Worm (Caenorhabditis elegans) whole organism, L4 larva: Measurements from ENCODE around the gene clec-222.
A peak's percentile ranks its signal among the peaks of the same experiment; 100 is the strongest.

Experiments
- F10B5.3 ChIP-seq: sonication (generic microtip); optimal IDR thresholded peaks from 2 replicates; lab custom pipeline; 2016; ENCODE audit warnings: mild to moderate bottlenecking, missing genetic modification characterization, missing compliant biosample characterization
- T26A8.4 ChIP-seq: fragments of 200-800 bp; sonication (Bioruptor generic); IDR thresholded peaks from 2 replicates; pipeline ENCODE4 v1.3.6; 2022; ENCODE audit warnings: missing genetic modification characterization, missing compliant biosample characterization
- Y48G9A.11 ChIP-seq: fragments of 200-800 bp; sonication (Bioruptor generic); IDR thresholded peaks from 2 replicates; pipeline ENCODE4 v1.3.6; 2022; ENCODE audit warnings: missing genetic modification reagents, missing genetic modification characterization, missing compliant biosample characterization
- aha-1 ChIP-seq: fragments of 150-350 bp; peaks from one replicate; lab custom pipeline; 2014; ENCODE audit warnings: missing biosample characterization, missing genetic modification characterization
- ama-1 ChIP-seq: fragments of 150-350 bp; optimal IDR thresholded peaks from 2 replicates; lab custom pipeline; 2014; ENCODE audit warnings: inconsistent platforms, mixed read lengths
- ceh-20 ChIP-seq: fragments of 200-800 bp; sonication (Bioruptor generic); IDR thresholded peaks from 2 replicates; pipeline ENCODE4 v1.3.6; 2022; ENCODE audit warnings: missing genetic modification reagents, missing genetic modification characterization, missing compliant biosample characterization
- ceh-32 ChIP-seq: sonication (generic microtip); optimal IDR thresholded peaks from 2 replicates; lab custom pipeline; 2016; ENCODE audit warnings: mild to moderate bottlenecking, missing genetic modification characterization, missing compliant biosample characterization; ENCODE audit not compliant: poor library complexity
- ctbp-1 ChIP-seq: fragments of 200-800 bp; sonication (Bioruptor generic); IDR thresholded peaks from 2 replicates; pipeline ENCODE4 v1.3.6; 2022; ENCODE audit warnings: missing genetic modification reagents, missing genetic modification characterization, missing compliant biosample characterization
- daf-16 ChIP-seq, 3 experiments: sonication (generic microtip); optimal IDR thresholded peaks; 2 replicates each; lab custom pipeline; 2016 to 2017; ENCODE audit warnings: missing genetic modification characterization in 3 of 3, missing genetic modification reagents in 3 of 3, mild to moderate bottlenecking in 2 of 3, missing compliant biosample characterization in 2 of 3, missing biosample characterization in 1 of 3, moderate library complexity in 1 of 3
- daf-8 ChIP-seq: fragments of 200-800 bp; sonication (Bioruptor generic); IDR thresholded peaks from 2 replicates; pipeline ENCODE4 v1.3.6; 2022; ENCODE audit warnings: missing genetic modification characterization, missing compliant biosample characterization
- dmd-6 ChIP-seq: fragments of 200-800 bp; sonication (Bioruptor generic); IDR thresholded peaks from 2 replicates; pipeline ENCODE4 v1.3.6; 2022; ENCODE audit warnings: missing genetic modification reagents, missing genetic modification characterization, missing compliant biosample characterization
- dpl-1 ChIP-seq: fragments of 150-350 bp; optimal IDR thresholded peaks from 2 replicates; lab custom pipeline; 2014; ENCODE audit warnings: missing biosample characterization, missing genetic modification reagents, missing genetic modification characterization
- duxl-1 ChIP-seq: sonication (generic microtip); optimal IDR thresholded peaks from 2 replicates; lab custom pipeline; 2016; ENCODE audit warnings: mild to moderate bottlenecking, missing genetic modification characterization, moderate library complexity, missing compliant biosample characterization; ENCODE audit not compliant: poor library complexity
- dve-1 ChIP-seq: sonication (generic microtip); optimal IDR thresholded peaks from 2 replicates; lab custom pipeline; 2017; ENCODE audit warnings: antibody characterized with exemption, mild to moderate bottlenecking, missing genetic modification characterization, missing compliant biosample characterization; ENCODE audit not compliant: insufficient read depth
- fkh-10 ChIP-seq: fragments of 150-350 bp; optimal IDR thresholded peaks from 2 replicates; lab custom pipeline; 2014; ENCODE audit warnings: missing biosample characterization, missing genetic modification reagents, missing genetic modification characterization
- hlh-11 ChIP-seq: fragments of 200-800 bp; sonication (Bioruptor generic); optimal IDR thresholded peaks from 2 replicates; lab custom pipeline; 2018; ENCODE audit warnings: mild to moderate bottlenecking, missing genetic modification characterization, missing compliant biosample characterization
- hlh-30 ChIP-seq: sonication (generic microtip); optimal IDR thresholded peaks from 2 replicates; lab custom pipeline; 2017; ENCODE audit warnings: antibody characterized with exemption, mild to moderate bottlenecking, missing genetic modification characterization, missing compliant biosample characterization; ENCODE audit not compliant: insufficient read depth
- hmg-1.1 ChIP-seq: fragments of 200-800 bp; sonication (Bioruptor generic); IDR thresholded peaks from 2 replicates; pipeline ENCODE4 v1.3.6; 2022; ENCODE audit warnings: missing genetic modification reagents, missing genetic modification characterization, missing compliant biosample characterization
- jun-1 ChIP-seq: fragments of 150-350 bp; optimal IDR thresholded peaks from 2 replicates; lab custom pipeline; 2014; ENCODE audit warnings: missing biosample characterization, missing genetic modification reagents, missing genetic modification characterization
- lim-7 ChIP-seq: fragments of 200-800 bp; sonication (Bioruptor generic); IDR thresholded peaks from 2 replicates; pipeline ENCODE4 v1.3.6; 2022; ENCODE audit warnings: missing genetic modification characterization, missing compliant biosample characterization
- lin-13 ChIP-seq: fragments of 150-350 bp; optimal IDR thresholded peaks from 2 replicates; lab custom pipeline; 2014; ENCODE audit warnings: missing biosample characterization, missing genetic modification reagents, missing genetic modification characterization
- lin-29 ChIP-seq: fragments of 200-800 bp; sonication (Bioruptor generic); IDR thresholded peaks from 2 replicates; pipeline ENCODE4 v1.3.6; 2022; ENCODE audit warnings: missing genetic modification reagents, missing genetic modification characterization, missing compliant biosample characterization
- lin-38 ChIP-seq: fragments of 200-800 bp; sonication (Bioruptor generic); IDR thresholded peaks from 2 replicates; pipeline ENCODE4 v1.3.6; 2022; ENCODE audit warnings: missing genetic modification reagents, missing genetic modification characterization, missing compliant biosample characterization
- lsy-2 ChIP-seq, 2 experiments: fragments of 150-350 bp in 1 of 2; sonication (generic microtip) in 1 of 2; optimal IDR thresholded peaks; 2 replicates each; lab custom pipeline; 2014 to 2017; ENCODE audit warnings: missing biosample characterization in 2 of 2, missing genetic modification characterization in 2 of 2
- mxl-3 ChIP-seq: fragments of 200-800 bp; sonication (Bioruptor generic); optimal IDR thresholded peaks from 2 replicates; lab custom pipeline; 2018; ENCODE audit warnings: mild to moderate bottlenecking, missing genetic modification characterization, missing compliant biosample characterization
- nhr-102 ChIP-seq: sonication (generic microtip); optimal IDR thresholded peaks from 2 replicates; lab custom pipeline; 2016; ENCODE audit warnings: mild to moderate bottlenecking, missing genetic modification characterization, moderate library complexity, missing compliant biosample characterization
- nhr-11 ChIP-seq: fragments of 150-350 bp; optimal IDR thresholded peaks from 2 replicates; lab custom pipeline; 2014; ENCODE audit warnings: missing biosample characterization, missing genetic modification characterization
- nhr-25 ChIP-seq: sonication (generic microtip); optimal IDR thresholded peaks from 2 replicates; lab custom pipeline; 2017; ENCODE audit warnings: missing genetic modification characterization, mild to moderate bottlenecking, missing compliant biosample characterization, antibody characterized with exemption, moderate library complexity, borderline replicate concordance; ENCODE audit not compliant: insufficient read depth
- nhr-28 ChIP-seq: fragments of 150-350 bp; optimal IDR thresholded peaks from 2 replicates; lab custom pipeline; 2014; ENCODE audit warnings: missing biosample characterization, missing genetic modification characterization
- nhr-41 ChIP-seq: fragments of 200-800 bp; sonication (Bioruptor generic); IDR thresholded peaks from 2 replicates; pipeline ENCODE4 v1.3.6; 2022; ENCODE audit warnings: missing genetic modification reagents, missing genetic modification characterization, missing compliant biosample characterization
- nhr-42 ChIP-seq: fragments of 200-800 bp; sonication (Bioruptor generic); IDR thresholded peaks from 2 replicates; pipeline ENCODE4 v1.3.6; 2022; ENCODE audit warnings: missing genetic modification characterization, missing compliant biosample characterization
- nhr-48 ChIP-seq: sonication (generic microtip); optimal IDR thresholded peaks from 2 replicates; lab custom pipeline; 2016; ENCODE audit warnings: mild to moderate bottlenecking, missing genetic modification characterization, missing compliant biosample characterization
- nhr-6 ChIP-seq: fragments of 150-350 bp; optimal IDR thresholded peaks from 2 replicates; lab custom pipeline; 2014; ENCODE audit warnings: missing biosample characterization, missing genetic modification characterization
- php-3 ChIP-seq: fragments of 200-800 bp; sonication (Bioruptor generic); IDR thresholded peaks from 2 replicates; pipeline ENCODE4 v1.3.6; 2022; ENCODE audit warnings: missing genetic modification reagents, missing genetic modification characterization, missing compliant biosample characterization
- pqm-1 ChIP-seq: sonication (generic microtip); optimal IDR thresholded peaks from 2 replicates; lab custom pipeline; 2017; ENCODE audit warnings: missing biosample characterization, missing genetic modification characterization
- rbr-2 ChIP-seq: sonication (generic microtip); optimal IDR thresholded peaks from 2 replicates; lab custom pipeline; 2016; ENCODE audit warnings: missing genotype, missing genetic modification characterization, missing compliant biosample characterization
- skn-1 ChIP-seq: fragments of 150-350 bp; optimal IDR thresholded peaks from 2 replicates; lab custom pipeline; 2014; ENCODE audit warnings: missing biosample characterization, missing genetic modification characterization
- snpc-1.2 ChIP-seq: fragments of 200-800 bp; sonication (Bioruptor generic); IDR thresholded peaks from 2 replicates; pipeline ENCODE4 v1.3.6; 2022; ENCODE audit warnings: missing genetic modification reagents, missing genetic modification characterization, missing compliant biosample characterization
- spr-3 ChIP-seq: fragments of 200-800 bp; sonication (Bioruptor generic); optimal IDR thresholded peaks from 2 replicates; lab custom pipeline; 2018; ENCODE audit warnings: mild to moderate bottlenecking, missing genetic modification characterization, missing compliant biosample characterization
- tra-1 ChIP-seq: fragments of 200-800 bp; sonication (Bioruptor generic); IDR thresholded peaks from 2 replicates; pipeline ENCODE4 v1.3.6; 2022; ENCODE audit warnings: missing genetic modification reagents, missing genetic modification characterization, missing compliant biosample characterization
- unc-39 ChIP-seq: sonication (generic microtip); optimal IDR thresholded peaks from 2 replicates; lab custom pipeline; 2017; ENCODE audit warnings: missing biosample characterization, missing genetic modification characterization
- unc-62 ChIP-seq, 3 experiments: fragments of 150-350 bp in 1 of 3; sonication (generic microtip); optimal IDR thresholded peaks in 2 of 3; peaks in 1 of 3; 1 replicate in 1 of 3; 2 replicates in 2 of 3; lab custom pipeline; 2014 to 2017; ENCODE audit warnings: missing biosample characterization in 3 of 3, missing genetic modification characterization in 3 of 3, missing genetic modification reagents in 3 of 3, missing genotype in 1 of 3
- zip-11 ChIP-seq: fragments of 200-800 bp; sonication (Bioruptor generic); IDR thresholded peaks from 2 replicates; pipeline ENCODE4 v1.3.6; 2022; ENCODE audit warnings: missing genetic modification characterization, missing compliant biosample characterization

Gene clec-222

ce11 chrV:11228653-11229173 lies 42.4 kb upstream of the clec-222 start, which contains the start of gene pqn-70 (continued):
- TF ChIP-seq duxl-1 (tag; lab: Kevin White, UChicago) (peak; percentile 53), hlh-30 (tag; lab: Kevin White, UChicago) (peak; percentile 98), T26A8.4 (GFP tag; lab: Robert Waterston, UW) (peak; percentile 71; the same call in 1 of the 2 replicates), ceh-20 (GFP tag; lab: Robert Waterston, UW) (peak; percentile 55; the same call in 1 of the 2 replicates), tra-1 (no peak), nhr-28 (tag; lab: Kevin White, UChicago) (peak; percentile 83), F10B5.3 (tag; lab: Kevin White, UChicago) (no peak), dve-1 (tag; lab: Kevin White, UChicago) (peak; percentile 92), jun-1 (tag; lab: Kevin White, UChicago) (peak; percentile 11), lin-13 (GFP tag; lab: Kevin White, UChicago) (peak; percentile 75), zip-11 (GFP tag; lab: Robert Waterston, UW) (no peak), spr-3 (GFP tag; lab: Kevin White, UChicago) (no peak), fkh-10 (peak; percentile 72), nhr-6 (tag; lab: Kevin White, UChicago) (peak; percentile 76), rbr-2 (tag; lab: Kevin White, UChicago) (peak; percentile 79), daf-16 (GFP tag; optimal IDR thresholded peaks at IDR 0.05; lab: Kevin White, UChicago) (no peak), daf-16 (tag; optimal IDR thresholded peaks at IDR 0.05; lab: Kevin White, UChicago) (peak; percentile 3), hmg-1.1 (GFP tag; lab: Robert Waterston, UW) (peak; percentile 86), nhr-25 (tag; lab: Kevin White, UChicago) (peak; percentile 54), nhr-11 (tag; lab: Kevin White, UChicago) (peak; percentile 77), unc-39 (tag; lab: Kevin White, UChicago) (no peak), ama-1 (lab: Kevin White, UChicago) (peak; percentile 74), dpl-1 (GFP tag; lab: Kevin White, UChicago) (peak; percentile 76), snpc-1.2 (GFP tag; lab: Robert Waterston, UW) (no peak)
- TF ChIP-seq, all 104 proteins: peak for 43

ce11 chrV:11231177-11231576 lies 40.0 kb upstream of the clec-222 start:
- no peak for TF ChIP-seq daf-8
- TF ChIP-seq skn-1 = no peak
- TF ChIP-seq ceh-20 (GFP tag; lab: Robert Waterston, UW) = 0 out of 2 replicates have a peak, but pooled peaks have one; percentile 13
- TF ChIP-seq ceh-32 (tag; lab: Kevin White, UChicago) = no peak
- TF ChIP-seq lim-7 (GFP tag; lab: Robert Waterston, UW) = no peak
- peak; percentile 39 for TF ChIP-seq nhr-28 (tag; lab: Kevin White, UChicago)
- no peak for TF ChIP-seq Y48G9A.11
- no peak for TF ChIP-seq duxl-1 (tag; lab: Kevin White, UChicago)
- TF ChIP-seq hmg-1.1 (GFP tag; lab: Robert Waterston, UW) = no peak

ce11 chrV:11234350-11234749 lies 36.8 kb upstream of the clec-222 start, which contains the start of gene T19B10.5:
T19B10.5 (plus strand) TSS chrV:11234650.
- TF ChIP-seq nhr-41 (no peak), aha-1 (peak; percentile 83)
- TF ChIP-seq, all 104 proteins: peak for 1

- TF ChIP-seq nhr-42 (0 out of 2 replicates have a peak, but pooled peaks have one; percentile 3), lin-29 (no peak), php-3 (GFP tag; lab: Robert Waterston, UW) (peak; percentile 60; the same call in 1 of the 2 replicates), lsy-2 (tag; optimal IDR thresholded peaks at IDR 0.05; lab: Kevin White, UChicago) (peak in 1 of 2 experiments; percentile 12), dmd-6 (GFP tag; lab: Robert Waterston, UW) (peak; percentile 54), dve-1 (tag; lab: Kevin White, UChicago) (peak; percentile 37), ctbp-1 (GFP tag; lab: Robert Waterston, UW) (no peak), nhr-28 (tag; lab: Kevin White, UChicago) (peak; percentile 27), pqm-1 (peak; percentile 91), unc-62 (GFP tag; optimal IDR thresholded peaks at IDR 0.05 in 1 of 2; lab: Kevin White, UChicago) (peak in 1 of 2 experiments; percentile 88), unc-62 (tag; optimal IDR thresholded peaks at IDR 0.05; lab: Kevin White, UChicago) (no peak), lin-38 (GFP tag; lab: Robert Waterston, UW) (no peak), nhr-48 (tag; lab: Kevin White, UChicago) (peak; percentile 19), mxl-3 (peak; percentile 23), ama-1 (lab: Kevin White, UChicago) (no peak), hlh-11 (peak; percentile 70), nhr-102 (tag; lab: Kevin White, UChicago) (peak; percentile 24), daf-16 (GFP tag; optimal IDR thresholded peaks at IDR 0.05; lab: Kevin White, UChicago) (no peak), daf-16 (tag; optimal IDR thresholded peaks at IDR 0.05; lab: Kevin White, UChicago) (peak; percentile 33)
Measured at ce11 chrV:11235876-11236275, 35.3 kb upstream of the clec-222 start.
